Worm (Caenorhabditis elegans) whole organism, L2 larva: Measurements from ENCODE around the gene srw-137.

Experiments used
- R02D3.7 ChIP-seq: fragments of 150-350 bp; optimal IDR thresholded peaks from 2 replicates; lab custom pipeline; 2014; ENCODE audit warnings: missing biosample characterization, missing genetic modification characterization
- egl-27 ChIP-seq: sonication (generic microtip); optimal IDR thresholded peaks from 3 replicates; lab custom pipeline; 2017; ENCODE audit warnings: missing biosample characterization, missing genetic modification reagents, missing genetic modification characterization
- lsy-2 ChIP-seq, 2 experiments: fragments of 150-350 bp in 1 of 2; sonication (generic microtip) in 1 of 2; optimal IDR thresholded peaks; 2 replicates each; lab custom pipeline; 2014 to 2017; ENCODE audit warnings: missing biosample characterization in 2 of 2, missing genetic modification characterization in 2 of 2
- nhr-237 ChIP-seq: fragments of 150-350 bp; optimal IDR thresholded peaks from 2 replicates; lab custom pipeline; 2014; ENCODE audit warnings: missing biosample characterization, missing genetic modification characterization
- snpc-4 ChIP-seq: fragments of 150-350 bp; optimal IDR thresholded peaks from 2 replicates; lab custom pipeline; 2014; ENCODE audit warnings: missing biosample characterization, missing genetic modification characterization

- TF ChIP-seq lsy-2 (tag; optimal IDR thresholded peaks at IDR 0.05; lab: Kevin White, UChicago) (no peak), egl-27 (no peak), nhr-237 (tag; lab: Kevin White, UChicago) (no peak), snpc-4 (no peak), R02D3.7 (tag; lab: Kevin White, UChicago) (no peak)
Measured at ce11 chrV:2899867-2900266, 43.9 kb downstream of the srw-137 start, which contains the start of gene str-46.
